Worm (Caenorhabditis elegans): ENCODE results near the gene C02D5.4.

DNA sequence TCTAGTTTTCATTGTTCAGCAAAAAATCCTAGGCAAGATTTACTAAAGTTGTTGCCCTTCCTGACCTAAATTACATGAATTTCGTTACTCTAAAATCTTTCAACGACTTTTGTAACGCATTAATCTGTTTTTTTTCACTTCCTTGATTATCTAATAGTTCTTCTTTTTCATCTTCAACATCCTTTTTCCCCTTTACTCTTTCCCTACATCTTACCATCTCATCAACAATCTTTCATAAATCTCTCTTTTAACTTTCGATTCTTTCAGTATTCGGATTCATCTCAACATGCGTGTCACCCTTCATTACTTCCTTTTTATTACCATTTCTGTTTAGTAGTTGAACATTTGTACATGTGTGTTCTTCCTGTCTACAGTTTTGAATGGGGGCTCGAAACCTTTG is 21.9 kb downstream of the C02D5.4 start:
- TF ChIP-seq pha-4 (tag; optimal IDR thresholded peaks at IDR 0.05) = no peak
- TF ChIP-seq pax-1 (tag; optimal IDR thresholded peaks at IDR 0.05) = no peak
- TF ChIP-seq ceh-48 (tag; optimal IDR thresholded peaks at IDR 0.05) = no peak
- TF ChIP-seq C38D4.7 (GFP tag; optimal IDR thresholded peaks at IDR 0.05) = no peak

All from whole organism, late embryonic.